Worm (Caenorhabditis elegans) whole organism, young adult: Measurements from ENCODE around the gene F20D12.7.

ENCODE experiments used
- B0019.2 ChIP-seq: fragments of 200-800 bp; sonication (Bioruptor generic); conservative IDR thresholded peaks from 2 replicates; pipeline ENCODE4 v1.3.6; 2022; ENCODE audit warnings: missing genetic modification reagents, missing genetic modification characterization, missing compliant biosample characterization
- B0035.1 ChIP-seq: sonication (generic microtip); optimal IDR thresholded peaks from 2 replicates; lab custom pipeline; 2016; ENCODE audit warnings: missing genetic modification characterization, mild to moderate bottlenecking, missing compliant biosample characterization, missing genotype, missing genetic modification reagents
- B0261.1 ChIP-seq: sonication (generic microtip); optimal IDR thresholded peaks from 2 replicates; lab custom pipeline; 2016; ENCODE audit warnings: mild to moderate bottlenecking, missing genetic modification characterization, moderate library complexity, missing compliant biosample characterization
- B0336.3 ChIP-seq: fragments of 200-800 bp; sonication (Bioruptor generic); IDR thresholded peaks from 2 replicates; pipeline ENCODE4 v1.3.6; 2022; ENCODE audit warnings: missing genetic modification characterization, missing compliant biosample characterization
- F23B12.7 ChIP-seq: sonication (generic microtip); optimal IDR thresholded peaks from 2 replicates; lab custom pipeline; 2017; ENCODE audit warnings: missing genetic modification characterization, mild to moderate bottlenecking, missing compliant biosample characterization, antibody characterized with exemption, moderate library complexity; ENCODE audit not compliant: insufficient read depth
- F33H1.4 ChIP-seq: fragments of 200-800 bp; sonication (Bioruptor generic); IDR thresholded peaks from 2 replicates; pipeline ENCODE4 v1.3.6; 2022; ENCODE audit warnings: missing genetic modification reagents, missing genetic modification characterization, missing compliant biosample characterization
- F39B2.1 ChIP-seq: fragments of 200-800 bp; sonication (Bioruptor generic); IDR thresholded peaks from 2 replicates; pipeline ENCODE4 v1.3.6; 2022; ENCODE audit warnings: missing genetic modification reagents, missing genetic modification characterization, missing compliant biosample characterization
- aptf-2 ChIP-seq: fragments of 200-800 bp; sonication (Bioruptor generic); conservative IDR thresholded peaks from 2 replicates; pipeline ENCODE4 v1.3.6; 2022; ENCODE audit warnings: missing genetic modification reagents, missing genetic modification characterization, missing compliant biosample characterization
- aptf-3 ChIP-seq: fragments of 200-800 bp; sonication (Bioruptor generic); IDR thresholded peaks from 2 replicates; pipeline ENCODE4 v1.3.6; 2022; ENCODE audit warnings: missing genetic modification characterization, missing compliant biosample characterization
- atf-7 ChIP-seq: sonication (generic microtip); optimal IDR thresholded peaks from 2 replicates; lab custom pipeline; 2017; ENCODE audit warnings: mild to moderate bottlenecking, missing genetic modification characterization, missing compliant biosample characterization
- athp-1 ChIP-seq: sonication (generic microtip); optimal IDR thresholded peaks from 2 replicates; lab custom pipeline; 2017; ENCODE audit warnings: mild to moderate bottlenecking, missing genetic modification characterization, missing compliant biosample characterization
- attf-6 ChIP-seq: fragments of 200-800 bp; sonication (Bioruptor generic); IDR thresholded peaks from 2 replicates; pipeline ENCODE4 v1.3.6; 2022; ENCODE audit warnings: missing genetic modification reagents, missing genetic modification characterization, missing compliant biosample characterization
- bed-2 ChIP-seq: fragments of 200-800 bp; sonication (Bioruptor generic); IDR thresholded peaks from 2 replicates; pipeline ENCODE4 v1.3.6; 2022; ENCODE audit warnings: missing genetic modification reagents, missing genetic modification characterization, missing compliant biosample characterization
- cebp-2 ChIP-seq: fragments of 200-800 bp; sonication (Bioruptor generic); IDR thresholded peaks from 2 replicates; pipeline ENCODE4 v1.3.6; 2022; ENCODE audit warnings: missing genetic modification characterization, missing compliant biosample characterization
- ceh-100 ChIP-seq: fragments of 200-800 bp; sonication (Bioruptor generic); IDR thresholded peaks from 2 replicates; pipeline ENCODE4 v1.3.6; 2022; ENCODE audit warnings: missing genetic modification reagents, missing genetic modification characterization, missing compliant biosample characterization
- ceh-40 ChIP-seq: fragments of 200-800 bp; sonication (Bioruptor generic); IDR thresholded peaks from 2 replicates; pipeline ENCODE4 v1.3.6; 2022; ENCODE audit warnings: missing genetic modification characterization, missing compliant biosample characterization
- chd-7 ChIP-seq: sonication (generic microtip); optimal IDR thresholded peaks from 2 replicates; lab custom pipeline; 2016; ENCODE audit warnings: mild to moderate bottlenecking, missing genetic modification characterization, moderate library complexity, missing compliant biosample characterization
- die-1 ChIP-seq: sonication (generic microtip); optimal IDR thresholded peaks from 2 replicates; lab custom pipeline; 2016; ENCODE audit warnings: missing genotype, mild to moderate bottlenecking, missing genetic modification characterization, missing compliant biosample characterization
- dox-1 ChIP-seq: fragments of 200-800 bp; sonication (Bioruptor generic); IDR thresholded peaks from 2 replicates; pipeline ENCODE4 v1.3.6; 2022; ENCODE audit warnings: missing genetic modification reagents, missing genetic modification characterization, missing compliant biosample characterization
- ekl-4 ChIP-seq: fragments of 200-800 bp; sonication (Bioruptor generic); IDR thresholded peaks from 2 replicates; pipeline ENCODE4 v1.3.6; 2022; ENCODE audit warnings: missing genetic modification reagents, missing genetic modification characterization, missing compliant biosample characterization
- fkh-3 ChIP-seq: sonication (generic microtip); optimal IDR thresholded peaks from 2 replicates; lab custom pipeline; 2016; ENCODE audit warnings: mild to moderate bottlenecking, missing genetic modification characterization, missing compliant biosample characterization
- gei-17 ChIP-seq: fragments of 200-800 bp; sonication (Bioruptor generic); optimal IDR thresholded peaks from 2 replicates; lab custom pipeline; 2018; ENCODE audit warnings: mild to moderate bottlenecking, missing genetic modification characterization, missing compliant biosample characterization
- lag-1 ChIP-seq: fragments of 200-800 bp; sonication (Bioruptor generic); IDR thresholded peaks from 2 replicates; pipeline ENCODE4 v1.3.6; 2022; ENCODE audit warnings: missing genetic modification reagents, missing genetic modification characterization, missing compliant biosample characterization
- let-526 ChIP-seq: fragments of 200-800 bp; sonication (Bioruptor generic); IDR thresholded peaks from 2 replicates; pipeline ENCODE4 v1.3.6; 2022; ENCODE audit warnings: missing genetic modification reagents, missing genetic modification characterization, missing compliant biosample characterization
- let-607 ChIP-seq, 2 experiments: fragments of 200-800 bp in 1 of 2; sonication (Bioruptor generic) in 1 of 2; sonication (generic microtip) in 1 of 2; optimal IDR thresholded peaks; 2 replicates each; lab custom pipeline; 2016 to 2018; ENCODE audit warnings: mild to moderate bottlenecking in 2 of 2, missing compliant biosample characterization in 2 of 2, missing genetic modification characterization in 2 of 2, moderate library complexity in 2 of 2, missing genotype in 1 of 2
- lin-35 ChIP-seq, 3 experiments: fragments of 150-350 bp in 2 of 3; sonication (generic microtip) in 1 of 3; optimal IDR thresholded peaks; 2 replicates each; lab custom pipeline; 2014 to 2018; ENCODE audit warnings: missing biosample characterization in 3 of 3, missing genetic modification characterization in 3 of 3, missing genetic modification reagents in 3 of 3
- lin-40 ChIP-seq: sonication (generic microtip); optimal IDR thresholded peaks from 2 replicates; lab custom pipeline; 2016; ENCODE audit warnings: missing genetic modification characterization, mild to moderate bottlenecking, missing compliant biosample characterization, missing genotype, missing genetic modification reagents
- lsl-1 ChIP-seq: fragments of 200-800 bp; sonication (Bioruptor generic); optimal IDR thresholded peaks from 2 replicates; lab custom pipeline; 2018; ENCODE audit warnings: mild to moderate bottlenecking, missing genetic modification characterization, moderate library complexity, missing compliant biosample characterization
- madf-10 ChIP-seq: sonication (generic microtip); optimal IDR thresholded peaks from 2 replicates; lab custom pipeline; 2016; ENCODE audit warnings: mild to moderate bottlenecking, missing genetic modification characterization, missing compliant biosample characterization
- madf-6 ChIP-seq: fragments of 200-800 bp; sonication (Bioruptor generic); IDR thresholded peaks from 2 replicates; pipeline ENCODE4 v1.3.6; 2022; ENCODE audit warnings: missing genetic modification reagents, missing genetic modification characterization, missing compliant biosample characterization
- mes-4 ChIP-seq: sonication (generic microtip); optimal IDR thresholded peaks from 2 replicates; lab custom pipeline; 2016; ENCODE audit warnings: missing genotype, missing genetic modification characterization, missing compliant biosample characterization
- nhr-27 ChIP-seq: fragments of 200-800 bp; sonication (Bioruptor generic); optimal IDR thresholded peaks from 2 replicates; lab custom pipeline; 2018; ENCODE audit warnings: mild to moderate bottlenecking, missing genetic modification characterization, moderate library complexity, missing compliant biosample characterization
- snpc-1.1 ChIP-seq: sonication (generic microtip); optimal IDR thresholded peaks from 2 replicates; lab custom pipeline; 2017; ENCODE audit warnings: missing genetic modification characterization, mild to moderate bottlenecking, missing compliant biosample characterization, antibody characterized with exemption, moderate library complexity, missing genotype, missing genetic modification reagents; ENCODE audit not compliant: insufficient read depth
- somi-1 ChIP-seq: fragments of 200-800 bp; sonication (Bioruptor generic); optimal IDR thresholded peaks from 2 replicates; lab custom pipeline; 2018; ENCODE audit warnings: mild to moderate bottlenecking, missing genetic modification characterization, missing compliant biosample characterization
- tbx-9 ChIP-seq: sonication (generic microtip); optimal IDR thresholded peaks from 2 replicates; lab custom pipeline; 2016; ENCODE audit warnings: borderline replicate concordance, missing genetic modification characterization, inconsistent platforms, missing compliant biosample characterization
- xnd-1 ChIP-seq: sonication (generic microtip); optimal IDR thresholded peaks from 2 replicates; lab custom pipeline; 2016; ENCODE audit warnings: missing genotype, missing genetic modification reagents, missing genetic modification characterization, missing compliant biosample characterization
- ztf-22 ChIP-seq: fragments of 200-800 bp; sonication (Bioruptor generic); optimal IDR thresholded peaks from 2 replicates; lab custom pipeline; 2018; ENCODE audit warnings: mild to moderate bottlenecking, missing genetic modification characterization, moderate library complexity, missing compliant biosample characterization

F20D12.7 gene

ce11 chrIV:7979588-7979987 is 40.9 kb upstream of the F20D12.7 start, which contains the start of gene unc-24 (continued):
- TF ChIP-seq attf-6 (no peak), dox-1 (no peak), lsl-1 (GFP tag; lab: Kevin White, UChicago) (no peak), F33H1.4 (GFP tag; lab: Robert Waterston, UW) (no peak)

- TF ChIP-seq bed-2 (GFP tag; lab: Robert Waterston, UW), result no peak
- TF ChIP-seq die-1 (tag; lab: Kevin White, UChicago), result no peak
- no peak for TF ChIP-seq xnd-1 (tag; lab: Kevin White, UChicago)
- TF ChIP-seq nhr-27 (tag; lab: Kevin White, UChicago), result no peak
- TF ChIP-seq gei-17, result no peak
- no peak for TF ChIP-seq lag-1 (GFP tag; lab: Robert Waterston, UW)
- TF ChIP-seq tbx-9 (tag; lab: Kevin White, UChicago), result no peak
- no peak for TF ChIP-seq ceh-100 (GFP tag; lab: Robert Waterston, UW)
- TF ChIP-seq madf-10 (tag; lab: Kevin White, UChicago), result no peak
- TF ChIP-seq chd-7 (tag; lab: Kevin White, UChicago), result no peak
- TF ChIP-seq F39B2.1 (GFP tag; lab: Robert Waterston, UW), result no peak
- TF ChIP-seq atf-7 (tag; lab: Kevin White, UChicago), result no peak
- TF ChIP-seq let-526 (GFP tag; lab: Robert Waterston, UW), result no peak
- no peak for TF ChIP-seq cebp-2 (GFP tag; lab: Robert Waterston, UW)
- no peak for TF ChIP-seq aptf-3 (GFP tag; lab: Robert Waterston, UW)
- TF ChIP-seq athp-1 (tag; lab: Kevin White, UChicago), result no peak
Observed at ce11 chrIV:7977452-7977940, 38.8 kb upstream of the F20D12.7 start, which contains the start of gene ora-1. Gene ora-1 (plus strand): TSS chrIV:7977890.

ce11 chrIV:7976210-7976609 is 37.5 kb upstream of the F20D12.7 start, which contains the start of gene F57H12.6:
Gene F57H12.6 (minus strand): TSS chrIV:7976310.
- TF ChIP-seq atf-7 (tag; lab: Kevin White, UChicago), result no peak
- TF ChIP-seq madf-10 (tag; lab: Kevin White, UChicago), result no peak
- TF ChIP-seq B0336.3 (GFP tag; lab: Robert Waterston, UW), result no peak
- no peak for TF ChIP-seq B0261.1 (tag; lab: Kevin White, UChicago)
- TF ChIP-seq ekl-4 (GFP tag; lab: Robert Waterston, UW), result no peak
- no peak for TF ChIP-seq somi-1
- no peak for TF ChIP-seq F23B12.7 (tag; lab: Kevin White, UChicago)
- no peak for TF ChIP-seq snpc-1.1 (tag; lab: Kevin White, UChicago)
- TF ChIP-seq aptf-2 (GFP tag; lab: Robert Waterston, UW), result no peak
- TF ChIP-seq lin-35 (GFP tag; optimal IDR thresholded peaks at IDR 0.05; lab: Kevin White, UChicago), result no peak
- TF ChIP-seq B0019.2 (GFP tag; lab: Robert Waterston, UW), result no peak
- TF ChIP-seq ztf-22 (GFP tag; lab: Kevin White, UChicago), result no peak
- no peak for TF ChIP-seq mes-4
- TF ChIP-seq bed-2 (GFP tag; lab: Robert Waterston, UW), result no peak
- TF ChIP-seq madf-6 (GFP tag; lab: Robert Waterston, UW), result no peak
- no peak for TF ChIP-seq lin-40 (tag; lab: Kevin White, UChicago)
- TF ChIP-seq B0035.1, result no peak

ce11 chrIV:7967006-7967405 is 28.3 kb upstream of the F20D12.7 start, which contains the start of gene F57H12.5:
Gene F57H12.5 (plus strand): TSS chrIV:7967306.
- TF ChIP-seq F23B12.7 (tag; lab: Kevin White, UChicago) (no peak), fkh-3 (tag; lab: Kevin White, UChicago) (no peak), F33H1.4 (GFP tag; lab: Robert Waterston, UW) (no peak), let-607 (tag; optimal IDR thresholded peaks at IDR 0.05; lab: Kevin White, UChicago) (no peak), lag-1 (GFP tag; lab: Robert Waterston, UW) (no peak), ceh-40 (GFP tag; lab: Robert Waterston, UW) (no peak)
